Worm (Caenorhabditis elegans): ENCODE measurements around the gene ttr-10.

DNA sequence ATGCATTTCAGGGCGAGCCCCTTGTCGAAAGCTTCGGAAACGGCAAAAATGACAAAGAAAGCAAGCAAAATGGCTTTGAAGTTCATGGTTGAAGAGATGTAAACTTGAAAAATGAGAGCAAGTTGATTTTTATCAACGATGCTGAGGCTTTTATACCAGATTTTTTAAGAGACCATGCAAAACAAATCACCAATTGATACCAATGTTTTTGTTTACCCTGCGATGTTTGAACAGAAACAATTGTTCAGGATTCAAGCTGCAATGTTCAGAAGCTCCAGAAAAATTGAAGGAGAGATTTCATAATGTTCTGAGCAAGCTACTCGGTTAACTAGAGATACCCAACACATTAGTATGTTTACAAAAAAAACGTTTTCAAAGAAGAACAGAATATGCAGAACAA lies 31.4 kb downstream of the ttr-10 start, which contains the start of gene C54F6.15:
- no peak for TF ChIP-seq ztf-29 (GFP tag; IDR thresholded peaks at IDR 0.05)
- no peak for TF ChIP-seq tab-1 (GFP tag; IDR thresholded peaks at IDR 0.05)
- TF ChIP-seq cog-1 (tag; optimal IDR thresholded peaks at IDR 0.05) = no peak
- TF ChIP-seq T22C8.4 (GFP tag; IDR thresholded peaks at IDR 0.05) = no peak
- TF ChIP-seq klf-2 (GFP tag; conservative IDR thresholded peaks at IDR 0.05) = no peak
- TF ChIP-seq flt-1 (GFP tag; IDR thresholded peaks at IDR 0.05) = no peak
